Fruit fly (Drosophila melanogaster): ENCODE data around the gene CG32091.
A peak's percentile ranks its signal among the peaks of the same experiment; 100 is the strongest.

Gene CG32091

dm6 chr3L:11691203-11691797, 60.1 kb downstream of the CG32091 start, which contains the start of the genes Pldn and CG14135:
Pldn (minus strand) TSS chr3L:11691399.
CG14135 (plus strand) TSS chr3L:11691571.
- TF ChIP-seq TFAM (GFP tag; optimal IDR thresholded peaks at IDR 0.05) (no peak), chn (GFP tag; optimal IDR thresholded peaks at IDR 0.05) (no peak), Sox102F (GFP tag; optimal IDR thresholded peaks at IDR 0.05) (no peak), tup (GFP tag; optimal IDR thresholded peaks at IDR 0.05) (no peak), pita (GFP tag; optimal IDR thresholded peaks at IDR 0.05) (peak; percentile 75), yki (optimal IDR thresholded peaks at IDR 0.05) (no peak), vvl (GFP tag; IDR thresholded peaks at IDR 0.05) (no peak), CG12104 (GFP tag; optimal IDR thresholded peaks at IDR 0.05) (no peak), CG7745 (tag; optimal IDR thresholded peaks at IDR 0.05) (no peak), bcd (GFP tag; optimal IDR thresholded peaks at IDR 0.05) (peak; percentile 8), ssp (GFP tag; IDR thresholded peaks at IDR 0.05) (no peak), row (GFP tag; IDR thresholded peaks at IDR 0.05) (no peak), Mad (GFP tag; optimal IDR thresholded peaks at IDR 0.05) (no peak), CG9932 (GFP tag; IDR thresholded peaks at IDR 0.05) (no peak), Chrac-16 (GFP tag; optimal IDR thresholded peaks at IDR 0.05) (no peak), CG2678 (tag; optimal IDR thresholded peaks at IDR 0.05) (no peak), shn (GFP tag; optimal IDR thresholded peaks at IDR 0.05) (no peak), CG15269 (tag; optimal IDR thresholded peaks at IDR 0.05) (no peak), Six4 (GFP tag; optimal IDR thresholded peaks at IDR 0.05) (no peak), Bteb2 (GFP tag; optimal IDR thresholded peaks at IDR 0.05) (no peak), Elba2 (GFP tag; optimal IDR thresholded peaks at IDR 0.05) (peak; percentile 72), gcm (GFP tag; optimal IDR thresholded peaks at IDR 0.05) (no peak), ase (GFP tag; IDR thresholded peaks at IDR 0.05) (no peak), CG11723 (GFP tag; optimal IDR thresholded peaks at IDR 0.05) (no peak), unpg (GFP tag; optimal IDR thresholded peaks at IDR 0.05) (no peak), Max (GFP tag; optimal IDR thresholded peaks at IDR 0.05) (no peak), Bgb (GFP tag; IDR thresholded peaks at IDR 0.05; ENCODE audit: partially characterized antibody) (no peak; the same call in 1 of the 2 replicates), zen2 (GFP tag; IDR thresholded peaks at IDR 0.05; ENCODE audit: partially characterized antibody) (no peak), Pdp1 (GFP tag; optimal IDR thresholded peaks at IDR 0.05) (peak in 1 of 2 experiments; percentile 28), Ravus (GFP tag; IDR thresholded peaks at IDR 0.05) (no peak), pnt (GFP tag; optimal IDR thresholded peaks at IDR 0.05) (no peak), CG15601 (tag; optimal IDR thresholded peaks at IDR 0.05) (no peak), CG4820 (GFP tag; optimal IDR thresholded peaks at IDR 0.05) (no peak), CG2199 (GFP tag; IDR thresholded peaks at IDR 0.05) (no peak), Ets65A (GFP tag) (no peak), CG6254 (GFP tag; optimal IDR thresholded peaks at IDR 0.05) (no peak), zen (tag; optimal IDR thresholded peaks at IDR 0.05) (peak; percentile 37), ttk (GFP tag; IDR thresholded peaks at IDR 0.05) (no peak), CG17912 (GFP tag; optimal IDR thresholded peaks at IDR 0.05) (no peak), CG11695 (GFP tag; IDR thresholded peaks at IDR 0.05) (no peak), CG16813 (GFP tag; IDR thresholded peaks at IDR 0.05; ENCODE audit: partially characterized antibody) (no peak), CG8924 (tag; optimal IDR thresholded peaks at IDR 0.05) (peak; percentile 75), CG10979 (tag; optimal IDR thresholded peaks at IDR 0.05) (no peak), CG14014 (GFP tag; IDR thresholded peaks at IDR 0.05) (no peak), CG32772 (GFP tag; IDR thresholded peaks at IDR 0.05) (no peak), jigr1 (GFP tag; IDR thresholded peaks at IDR 0.05) (no peak), cg (GFP tag; optimal IDR thresholded peaks at IDR 0.05) (no peak), CG10565 (GFP tag; optimal IDR thresholded peaks at IDR 0.05) (no peak), CG14441 (GFP tag; IDR thresholded peaks at IDR 0.05) (no peak), Rfx (GFP tag; IDR thresholded peaks at IDR 0.05) (no peak), h (optimal IDR thresholded peaks at IDR 0.05) (no peak), Mes4 (GFP tag; optimal IDR thresholded peaks at IDR 0.05) (no peak)
